Worm (Caenorhabditis elegans) whole organism, L4 larva: ENCODE measurements around the gene arp-6.
A peak's percentile ranks its signal among the peaks of the same experiment; 100 is the strongest.

ENCODE experiments used
- F10B5.3 ChIP-seq: sonication (generic microtip); optimal IDR thresholded peaks from 2 replicates; lab custom pipeline; 2016; ENCODE audit warnings: mild to moderate bottlenecking, missing genetic modification characterization, missing compliant biosample characterization
- F26F4.8 ChIP-seq: fragments of 200-800 bp; sonication (Bioruptor generic); conservative IDR thresholded peaks from 2 replicates; pipeline ENCODE4 v1.3.6; 2022; ENCODE audit warnings: missing genetic modification characterization, missing compliant biosample characterization
- F37D6.2 ChIP-seq: sonication (generic microtip); optimal IDR thresholded peaks from 2 replicates; lab custom pipeline; 2016; ENCODE audit warnings: mild to moderate bottlenecking, missing genetic modification characterization, missing compliant biosample characterization
- T20F7.1 ChIP-seq: fragments of 200-800 bp; sonication (Bioruptor generic); optimal IDR thresholded peaks from 2 replicates; lab custom pipeline; 2018; ENCODE audit warnings: mild to moderate bottlenecking, missing genetic modification characterization, missing compliant biosample characterization
- T26A8.4 ChIP-seq: fragments of 200-800 bp; sonication (Bioruptor generic); IDR thresholded peaks from 2 replicates; pipeline ENCODE4 v1.3.6; 2022; ENCODE audit warnings: missing genetic modification characterization, missing compliant biosample characterization
- Y105C5A.15 ChIP-seq: fragments of 200-800 bp; sonication (Bioruptor generic); IDR thresholded peaks from 2 replicates; pipeline ENCODE4 v1.3.6; 2022; ENCODE audit warnings: missing genetic modification characterization, missing compliant biosample characterization
- ZK337.2 ChIP-seq: fragments of 200-800 bp; sonication (Bioruptor generic); IDR thresholded peaks from 2 replicates; pipeline ENCODE4 v1.3.6; 2022; ENCODE audit warnings: missing genetic modification reagents, missing genetic modification characterization, missing compliant biosample characterization
- ZK546.5 ChIP-seq, 2 experiments: sonication (generic microtip); optimal IDR thresholded peaks; 2 replicates each; lab custom pipeline; 2017; ENCODE audit warnings: missing biosample characterization in 2 of 2, missing genetic modification characterization in 2 of 2
- aha-1 ChIP-seq: fragments of 150-350 bp; peaks from one replicate; lab custom pipeline; 2014; ENCODE audit warnings: missing biosample characterization, missing genetic modification characterization
- ceh-20 ChIP-seq: fragments of 200-800 bp; sonication (Bioruptor generic); IDR thresholded peaks from 2 replicates; pipeline ENCODE4 v1.3.6; 2022; ENCODE audit warnings: missing genetic modification reagents, missing genetic modification characterization, missing compliant biosample characterization
- ceh-62 ChIP-seq: sonication (generic microtip); optimal IDR thresholded peaks from 2 replicates; lab custom pipeline; 2017; ENCODE audit warnings: missing biosample characterization, missing genetic modification characterization
- ces-1 ChIP-seq: fragments of 150-350 bp; sonication (generic microtip); optimal IDR thresholded peaks from 4 replicates; lab custom pipeline; 2014; ENCODE audit warnings: missing biosample characterization, missing genetic modification reagents, missing genetic modification characterization
- ctbp-1 ChIP-seq: fragments of 200-800 bp; sonication (Bioruptor generic); IDR thresholded peaks from 2 replicates; pipeline ENCODE4 v1.3.6; 2022; ENCODE audit warnings: missing genetic modification reagents, missing genetic modification characterization, missing compliant biosample characterization
- daf-19 ChIP-seq: fragments of 200-800 bp; sonication (Bioruptor generic); conservative IDR thresholded peaks from 2 replicates; pipeline ENCODE4 v1.3.6; 2022; ENCODE audit warnings: missing genetic modification characterization, missing compliant biosample characterization
- daf-8 ChIP-seq: fragments of 200-800 bp; sonication (Bioruptor generic); IDR thresholded peaks from 2 replicates; pipeline ENCODE4 v1.3.6; 2022; ENCODE audit warnings: missing genetic modification characterization, missing compliant biosample characterization
- dmd-6 ChIP-seq: fragments of 200-800 bp; sonication (Bioruptor generic); IDR thresholded peaks from 2 replicates; pipeline ENCODE4 v1.3.6; 2022; ENCODE audit warnings: missing genetic modification reagents, missing genetic modification characterization, missing compliant biosample characterization
- dmd-8 ChIP-seq: fragments of 200-800 bp; sonication (Bioruptor generic); IDR thresholded peaks from 2 replicates; pipeline ENCODE4 v1.3.6; 2022; ENCODE audit warnings: missing genetic modification characterization, missing compliant biosample characterization
- fkh-10 ChIP-seq: fragments of 150-350 bp; optimal IDR thresholded peaks from 2 replicates; lab custom pipeline; 2014; ENCODE audit warnings: missing biosample characterization, missing genetic modification reagents, missing genetic modification characterization
- fos-1 ChIP-seq: fragments of 150-350 bp; optimal IDR thresholded peaks from 2 replicates; lab custom pipeline; 2014; ENCODE audit warnings: missing biosample characterization, missing genetic modification characterization
- gei-8 ChIP-seq: fragments of 200-800 bp; sonication (Bioruptor generic); optimal IDR thresholded peaks from 2 replicates; lab custom pipeline; 2018; ENCODE audit warnings: mild to moderate bottlenecking, missing genetic modification characterization, missing compliant biosample characterization
- hlh-11 ChIP-seq: fragments of 200-800 bp; sonication (Bioruptor generic); optimal IDR thresholded peaks from 2 replicates; lab custom pipeline; 2018; ENCODE audit warnings: mild to moderate bottlenecking, missing genetic modification characterization, missing compliant biosample characterization
- hlh-30 ChIP-seq: sonication (generic microtip); optimal IDR thresholded peaks from 2 replicates; lab custom pipeline; 2017; ENCODE audit warnings: antibody characterized with exemption, mild to moderate bottlenecking, missing genetic modification characterization, missing compliant biosample characterization; ENCODE audit not compliant: insufficient read depth
- lim-7 ChIP-seq: fragments of 200-800 bp; sonication (Bioruptor generic); IDR thresholded peaks from 2 replicates; pipeline ENCODE4 v1.3.6; 2022; ENCODE audit warnings: missing genetic modification characterization, missing compliant biosample characterization
- lin-38 ChIP-seq: fragments of 200-800 bp; sonication (Bioruptor generic); IDR thresholded peaks from 2 replicates; pipeline ENCODE4 v1.3.6; 2022; ENCODE audit warnings: missing genetic modification reagents, missing genetic modification characterization, missing compliant biosample characterization
- lin-39 ChIP-seq: fragments of 150-350 bp; optimal IDR thresholded peaks from 2 replicates; lab custom pipeline; 2014; ENCODE audit warnings: missing biosample characterization, missing genetic modification reagents, missing genetic modification characterization
- lir-3 ChIP-seq: sonication (generic microtip); optimal IDR thresholded peaks from 2 replicates; lab custom pipeline; 2016; ENCODE audit warnings: mild to moderate bottlenecking, missing genetic modification characterization, missing compliant biosample characterization
- madf-5 ChIP-seq, 2 experiments: fragments of 200-800 bp; sonication (Bioruptor generic); IDR thresholded peaks; 2 replicates each; pipeline ENCODE4 v1.3.6; 2022; ENCODE audit warnings: missing compliant biosample characterization in 2 of 2, missing genetic modification characterization in 2 of 2
- mdl-1 ChIP-seq, 2 experiments: fragments of 150-350 bp in 1 of 2; sonication (generic microtip) in 1 of 2; optimal IDR thresholded peaks; 2 replicates each; lab custom pipeline; 2014 to 2017; ENCODE audit warnings: missing biosample characterization in 2 of 2, missing genetic modification characterization in 2 of 2
- mdt-29 ChIP-seq: fragments of 200-800 bp; sonication (Bioruptor generic); IDR thresholded peaks from 2 replicates; pipeline ENCODE4 v1.3.6; 2022; ENCODE audit warnings: missing genetic modification reagents, missing genetic modification characterization, missing compliant biosample characterization
- mep-1 ChIP-seq: fragments of 150-350 bp; sonication (generic microtip); optimal IDR thresholded peaks from 3 replicates; lab custom pipeline; 2014; ENCODE audit warnings: missing biosample characterization, missing genetic modification characterization
- mes-2 ChIP-seq: sonication (generic microtip); optimal IDR thresholded peaks from 2 replicates; lab custom pipeline; 2016; ENCODE audit warnings: missing genotype, mild to moderate bottlenecking, missing genetic modification characterization, missing compliant biosample characterization; ENCODE audit not compliant: poor library complexity, severe bottlenecking
- mxl-2 ChIP-seq: fragments of 200-800 bp; sonication (Bioruptor generic); conservative IDR thresholded peaks from 2 replicates; pipeline ENCODE4 v1.3.6; 2022; ENCODE audit warnings: missing genetic modification reagents, missing genetic modification characterization, missing compliant biosample characterization
- nhr-10 ChIP-seq: fragments of 150-350 bp; optimal IDR thresholded peaks from 2 replicates; lab custom pipeline; 2014; ENCODE audit warnings: missing biosample characterization, missing genetic modification characterization
- nhr-111 ChIP-seq: fragments of 200-800 bp; sonication (Bioruptor generic); optimal IDR thresholded peaks from 2 replicates; lab custom pipeline; 2018; ENCODE audit warnings: mild to moderate bottlenecking, missing genetic modification characterization, missing compliant biosample characterization
- nhr-42 ChIP-seq: fragments of 200-800 bp; sonication (Bioruptor generic); IDR thresholded peaks from 2 replicates; pipeline ENCODE4 v1.3.6; 2022; ENCODE audit warnings: missing genetic modification characterization, missing compliant biosample characterization
- nhr-48 ChIP-seq: sonication (generic microtip); optimal IDR thresholded peaks from 2 replicates; lab custom pipeline; 2016; ENCODE audit warnings: mild to moderate bottlenecking, missing genetic modification characterization, missing compliant biosample characterization
- nhr-6 ChIP-seq: fragments of 150-350 bp; optimal IDR thresholded peaks from 2 replicates; lab custom pipeline; 2014; ENCODE audit warnings: missing biosample characterization, missing genetic modification characterization
- nhr-76 ChIP-seq: fragments of 150-350 bp; optimal IDR thresholded peaks from 2 replicates; lab custom pipeline; 2014; ENCODE audit warnings: missing biosample characterization, missing genetic modification characterization
- pha-4 ChIP-seq, 2 experiments: fragments of 150-350 bp in 1 of 2; fragments of 200-800 bp in 1 of 2; sonication (Bioruptor generic) in 1 of 2; IDR thresholded peaks in 1 of 2; optimal IDR thresholded peaks in 1 of 2; 2 replicates each; pipeline versions ENCODE4 v1.3.6 to Lab custom; 2014 to 2022; ENCODE audit warnings: missing genetic modification characterization in 2 of 2, missing genetic modification reagents in 2 of 2, missing biosample characterization in 1 of 2, missing compliant biosample characterization in 1 of 2
- php-3 ChIP-seq: fragments of 200-800 bp; sonication (Bioruptor generic); IDR thresholded peaks from 2 replicates; pipeline ENCODE4 v1.3.6; 2022; ENCODE audit warnings: missing genetic modification reagents, missing genetic modification characterization, missing compliant biosample characterization
- sdz-12 ChIP-seq: fragments of 200-800 bp; sonication (Bioruptor generic); optimal IDR thresholded peaks from 2 replicates; lab custom pipeline; 2018; ENCODE audit warnings: mild to moderate bottlenecking, missing genetic modification characterization, missing compliant biosample characterization
- snpc-4 ChIP-seq: fragments of 150-350 bp; optimal IDR thresholded peaks from 2 replicates; lab custom pipeline; 2014; ENCODE audit warnings: missing biosample characterization, missing genetic modification characterization
- spr-1 ChIP-seq: sonication (generic microtip); optimal IDR thresholded peaks from 2 replicates; lab custom pipeline; 2016; ENCODE audit warnings: mild to moderate bottlenecking, missing genetic modification characterization, missing compliant biosample characterization
- spr-3 ChIP-seq: fragments of 200-800 bp; sonication (Bioruptor generic); optimal IDR thresholded peaks from 2 replicates; lab custom pipeline; 2018; ENCODE audit warnings: mild to moderate bottlenecking, missing genetic modification characterization, missing compliant biosample characterization
- tag-97 ChIP-seq: fragments of 200-800 bp; sonication (Bioruptor generic); IDR thresholded peaks from 2 replicates; pipeline ENCODE4 v1.3.6; 2022; ENCODE audit warnings: missing genetic modification characterization, missing compliant biosample characterization
- tra-1 ChIP-seq: fragments of 200-800 bp; sonication (Bioruptor generic); IDR thresholded peaks from 2 replicates; pipeline ENCODE4 v1.3.6; 2022; ENCODE audit warnings: missing genetic modification reagents, missing genetic modification characterization, missing compliant biosample characterization
- zip-11 ChIP-seq: fragments of 200-800 bp; sonication (Bioruptor generic); IDR thresholded peaks from 2 replicates; pipeline ENCODE4 v1.3.6; 2022; ENCODE audit warnings: missing genetic modification characterization, missing compliant biosample characterization
- ztf-11 ChIP-seq: fragments of 150-350 bp; optimal IDR thresholded peaks from 2 replicates; lab custom pipeline; 2014; ENCODE audit warnings: missing biosample characterization, missing genetic modification characterization
- ztf-7 ChIP-seq: fragments of 150-350 bp; optimal IDR thresholded peaks from 2 replicates; lab custom pipeline; 2014; ENCODE audit warnings: missing biosample characterization, missing genetic modification characterization

arp-6 gene

DNA sequence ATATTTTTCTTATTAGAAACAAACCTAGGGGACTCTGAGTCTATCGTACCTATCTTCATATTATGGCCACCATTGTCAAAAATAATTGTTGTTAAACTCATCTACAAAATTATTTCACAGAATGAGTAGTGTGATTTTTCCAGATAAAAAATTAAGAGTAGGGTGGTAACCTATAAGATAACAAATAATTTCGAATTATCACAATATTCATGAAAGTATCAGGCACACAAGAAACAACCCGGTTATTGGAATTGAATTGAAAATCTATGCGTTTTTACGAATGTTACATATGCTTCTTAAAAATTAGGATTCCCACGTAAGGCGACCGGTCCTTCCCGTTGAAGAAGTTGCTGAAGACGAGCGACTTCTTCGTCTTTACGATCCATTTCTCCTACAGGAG, at the start of gene arp-6:
TSS of gene arp-6 (minus strand) at position 101 of the 400 bp plus-strand sequence.
- no peak for TF ChIP-seq nhr-6 (tag; lab: Kevin White, UChicago)
- no peak for TF ChIP-seq mes-2
- TF ChIP-seq lin-38 (GFP tag; lab: Robert Waterston, UW) = no peak
- TF ChIP-seq ceh-20 (GFP tag; lab: Robert Waterston, UW) = no peak
- TF ChIP-seq spr-3 = no peak
- no peak for TF ChIP-seq ztf-11 (tag; lab: Kevin White, UChicago)
- no peak for TF ChIP-seq aha-1 (tag; lab: Kevin White, UChicago)
- no peak for TF ChIP-seq ZK546.5 (tag; optimal IDR thresholded peaks at IDR 0.05; lab: Kevin White, UChicago)
- TF ChIP-seq ZK337.2 (GFP tag; lab: Robert Waterston, UW) = no peak
- no peak for TF ChIP-seq spr-1 (tag; lab: Kevin White, UChicago)
- no peak for TF ChIP-seq hlh-30 (tag; lab: Kevin White, UChicago)

DNA sequence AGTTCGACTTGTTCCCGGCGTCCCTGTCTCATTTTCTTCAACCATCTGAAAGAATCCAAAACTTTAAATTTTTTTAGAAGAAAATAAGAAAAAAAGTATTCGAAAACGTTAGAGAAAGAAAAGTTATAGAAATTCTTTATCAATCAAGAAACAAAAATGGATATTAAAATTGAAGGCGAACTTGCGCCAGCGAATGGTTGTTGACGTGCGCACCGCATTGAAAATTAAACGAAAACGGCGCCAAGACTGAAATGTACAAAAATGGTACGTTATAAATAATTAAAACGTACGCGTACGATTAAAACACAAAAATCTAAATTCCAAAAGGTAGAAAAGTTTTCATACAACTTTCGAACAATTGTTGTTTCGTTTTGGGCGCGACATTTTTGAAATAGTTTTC, 49.7 kb upstream of the arp-6 start, which contains the start of gene K02C4.3:
TSS of gene K02C4.3 (minus strand) at position 51 of the 400 bp plus-strand sequence.
- TF ChIP-seq nhr-42 (GFP tag; lab: Robert Waterston, UW) = no peak
- TF ChIP-seq mdl-1 (tag; optimal IDR thresholded peaks at IDR 0.05; lab: Kevin White, UChicago) = no peak
- no peak for TF ChIP-seq mdt-29 (GFP tag; lab: Robert Waterston, UW)
- TF ChIP-seq nhr-48 = peak; percentile 23
- no peak for TF ChIP-seq F26F4.8 (GFP tag; lab: Robert Waterston, UW)
- TF ChIP-seq ztf-7 (tag; lab: Kevin White, UChicago) = peak; percentile 10
- TF ChIP-seq tra-1 (GFP tag; lab: Robert Waterston, UW) = no peak
- TF ChIP-seq tag-97 = no peak
- TF ChIP-seq T20F7.1 (GFP tag; lab: Kevin White, UChicago) = peak; percentile 77
- TF ChIP-seq lin-39 (tag; lab: Kevin White, UChicago) = no peak
- no peak for TF ChIP-seq ceh-62 (tag; lab: Kevin White, UChicago)
- TF ChIP-seq nhr-76 = no peak
- TF ChIP-seq ZK546.5 (tag; optimal IDR thresholded peaks at IDR 0.05; lab: Kevin White, UChicago) = no peak
- TF ChIP-seq fkh-10 (GFP tag; lab: Kevin White, UChicago) = peak; percentile 2
- no peak for TF ChIP-seq F37D6.2 (tag; lab: Kevin White, UChicago)
- no peak for TF ChIP-seq nhr-111 (GFP tag; lab: Kevin White, UChicago)
- TF ChIP-seq gei-8 (GFP tag; lab: Kevin White, UChicago) = no peak
- no peak for TF ChIP-seq dmd-8 (GFP tag; lab: Robert Waterston, UW)
- TF ChIP-seq daf-19 (GFP tag; lab: Robert Waterston, UW) = no peak
- no peak for TF ChIP-seq sdz-12 (GFP tag; lab: Kevin White, UChicago)
- TF ChIP-seq zip-11 = no peak
- no peak for TF ChIP-seq pha-4 (GFP tag; IDR thresholded peaks at IDR 0.05; lab: Robert Waterston, UW)
- TF ChIP-seq pha-4 (tag; optimal IDR thresholded peaks at IDR 0.05; lab: Kevin White, UChicago) = peak; percentile 14
- TF ChIP-seq daf-8 (GFP tag; lab: Robert Waterston, UW) = no peak
- TF ChIP-seq mep-1 (tag; lab: Kevin White, UChicago) = peak; percentile 70
- TF ChIP-seq ctbp-1 (GFP tag; lab: Robert Waterston, UW) = no peak
- no peak for TF ChIP-seq lim-7 (GFP tag; lab: Robert Waterston, UW)
- TF ChIP-seq hlh-11 (tag; lab: Kevin White, UChicago) = peak; percentile 46
- TF ChIP-seq nhr-10 (tag; lab: Kevin White, UChicago) = no peak
- TF ChIP-seq ces-1 (GFP tag; lab: Kevin White, UChicago) = no peak
- TF ChIP-seq mxl-2 = no peak
- TF ChIP-seq F10B5.3 (tag; lab: Kevin White, UChicago) = no peak
- TF ChIP-seq php-3 = no peak
- no peak for TF ChIP-seq fos-1 (tag; lab: Kevin White, UChicago)
- TF ChIP-seq ceh-20 (GFP tag; lab: Robert Waterston, UW) = no peak
- no peak for TF ChIP-seq spr-3
- TF ChIP-seq madf-5 (GFP tag; IDR thresholded peaks at IDR 0.05; lab: Robert Waterston, UW) = no peak
- peak; percentile 42 for TF ChIP-seq hlh-30 (tag; lab: Kevin White, UChicago)
- peak; percentile 37 for TF ChIP-seq snpc-4
- no peak for TF ChIP-seq Y105C5A.15 (GFP tag; lab: Robert Waterston, UW)
- no peak for TF ChIP-seq lir-3 (tag; lab: Kevin White, UChicago)
- peak; percentile 42; the same call in 1 of the 2 replicates for TF ChIP-seq dmd-6 (GFP tag; lab: Robert Waterston, UW)
- TF ChIP-seq aha-1 (tag; lab: Kevin White, UChicago) = no peak
- TF ChIP-seq mes-2 = peak; percentile 81
- TF ChIP-seq T26A8.4 (GFP tag; lab: Robert Waterston, UW) = no peak
